Fruit fly (Drosophila melanogaster): Measurements from ENCODE around the gene CG9586.

The CG9586 gene

dm6 chr2L:9166399-9166980 is at the start of gene CG9586, which contains the start of gene tai:
TSS of gene CG9586 (minus strand) at chr2L:9166514.
TSS of gene tai (plus strand) at chr2L:9166778.
- TF ChIP-seq CTCF (optimal IDR thresholded peaks at IDR 0.05) (no peak), CG8478 (optimal IDR thresholded peaks at IDR 0.05) (no peak)

dm6 chr2L:9215899-9216298 is 49.6 kb upstream of the CG9586 start:
- no peak for TF ChIP-seq CTCF (optimal IDR thresholded peaks at IDR 0.05)
- TF ChIP-seq CG8478 (optimal IDR thresholded peaks at IDR 0.05) = no peak

- TF ChIP-seq CG8478 (optimal IDR thresholded peaks at IDR 0.05) = no peak
Measured at dm6 chr2L:9213626-9214025, 47.3 kb upstream of the CG9586 start.

- TF ChIP-seq CG8478 (optimal IDR thresholded peaks at IDR 0.05) (no peak), CTCF (optimal IDR thresholded peaks at IDR 0.05) (no peak)
Measured at dm6 chr2L:9210864-9211701, 44.8 kb upstream of the CG9586 start.

dm6 chr2L:9207133-9207532 is 40.8 kb upstream of the CG9586 start:
- TF ChIP-seq CG8478 (optimal IDR thresholded peaks at IDR 0.05) (no peak), CTCF (optimal IDR thresholded peaks at IDR 0.05) (no peak)

dm6 chr2L:9206401-9206800 is 40.1 kb upstream of the CG9586 start:
- TF ChIP-seq CTCF (optimal IDR thresholded peaks at IDR 0.05) (no peak), CG8478 (optimal IDR thresholded peaks at IDR 0.05) (no peak)

dm6 chr2L:9205133-9205615 is 38.9 kb upstream of the CG9586 start:
- TF ChIP-seq CTCF (optimal IDR thresholded peaks at IDR 0.05) = no peak
- no peak for TF ChIP-seq CG8478 (optimal IDR thresholded peaks at IDR 0.05)

dm6 chr2L:9203401-9203800 is 37.1 kb upstream of the CG9586 start:
- TF ChIP-seq CG8478 (optimal IDR thresholded peaks at IDR 0.05) (no peak), CTCF (optimal IDR thresholded peaks at IDR 0.05) (peak in 1 of 2 experiments; percentile 39)

- TF ChIP-seq CTCF (optimal IDR thresholded peaks at IDR 0.05) = no peak
- TF ChIP-seq CG8478 (optimal IDR thresholded peaks at IDR 0.05) = no peak
Measured at dm6 chr2L:9198340-9198887, 32.1 kb upstream of the CG9586 start.

- TF ChIP-seq CG8478 (optimal IDR thresholded peaks at IDR 0.05) (no peak), CTCF (optimal IDR thresholded peaks at IDR 0.05) (no peak)
Measured at dm6 chr2L:9194663-9195062, 28.3 kb upstream of the CG9586 start.

- TF ChIP-seq CG8478 (optimal IDR thresholded peaks at IDR 0.05) = no peak
- TF ChIP-seq CTCF (optimal IDR thresholded peaks at IDR 0.05) = no peak
Measured at dm6 chr2L:9193672-9194071, 27.4 kb upstream of the CG9586 start.

dm6 chr2L:9192313-9192712 is 26.0 kb upstream of the CG9586 start:
- TF ChIP-seq CG8478 (optimal IDR thresholded peaks at IDR 0.05) (no peak), CTCF (optimal IDR thresholded peaks at IDR 0.05) (no peak)

- TF ChIP-seq CTCF (optimal IDR thresholded peaks at IDR 0.05) (no peak), CG8478 (optimal IDR thresholded peaks at IDR 0.05) (no peak)
Measured at dm6 chr2L:9190270-9190669, 24.0 kb upstream of the CG9586 start.

dm6 chr2L:9189272-9189671 is 23.0 kb upstream of the CG9586 start:
- TF ChIP-seq CTCF (optimal IDR thresholded peaks at IDR 0.05) (no peak), CG8478 (optimal IDR thresholded peaks at IDR 0.05) (no peak)

dm6 chr2L:9188855-9189254 is 22.5 kb upstream of the CG9586 start:
- TF ChIP-seq CG8478 (optimal IDR thresholded peaks at IDR 0.05) (no peak), CTCF (optimal IDR thresholded peaks at IDR 0.05) (no peak)

dm6 chr2L:9187524-9187923 is 21.2 kb upstream of the CG9586 start:
- TF ChIP-seq CTCF (optimal IDR thresholded peaks at IDR 0.05) (no peak), CG8478 (optimal IDR thresholded peaks at IDR 0.05) (no peak)

All from S2 (cell line).